Worm (Caenorhabditis elegans) whole organism, midembryonic: ENCODE data around the gene irg-8.

ENCODE experiments used
- T22C8.4 ChIP-seq: fragments of 200-800 bp; sonication (Bioruptor generic); IDR thresholded peaks from 2 replicates; pipeline ENCODE4 v1.3.6; 2022; ENCODE audit warnings: missing genetic modification characterization, missing compliant biosample characterization
- cog-1 ChIP-seq: sonication (generic microtip); optimal IDR thresholded peaks from 2 replicates; lab custom pipeline; 2016; ENCODE audit warnings: missing genetic modification characterization, missing compliant biosample characterization
- flt-1 ChIP-seq: fragments of 200-800 bp; sonication (Bioruptor generic); IDR thresholded peaks from 2 replicates; pipeline ENCODE4 v1.3.6; 2022; ENCODE audit warnings: missing genetic modification characterization, missing compliant biosample characterization
- klf-2 ChIP-seq: fragments of 200-800 bp; sonication (Bioruptor generic); conservative IDR thresholded peaks from 2 replicates; pipeline ENCODE4 v1.3.6; 2022; ENCODE audit warnings: missing genetic modification reagents, missing genetic modification characterization, missing compliant biosample characterization
- med-1 ChIP-seq: sonication (generic microtip); optimal IDR thresholded peaks from 2 replicates; lab custom pipeline; 2017; ENCODE audit warnings: missing genetic modification characterization, mild to moderate bottlenecking, missing compliant biosample characterization, antibody characterized with exemption, missing genetic modification reagents; ENCODE audit not compliant: insufficient read depth
- ref-1 ChIP-seq: fragments of 200-800 bp; sonication (Bioruptor generic); conservative IDR thresholded peaks from 2 replicates; pipeline ENCODE4 v1.3.6; 2022; ENCODE audit warnings: missing genetic modification reagents, missing genetic modification characterization, missing compliant biosample characterization
- tab-1 ChIP-seq: fragments of 200-800 bp; sonication (Bioruptor generic); IDR thresholded peaks from 2 replicates; pipeline ENCODE4 v1.3.6; 2022; ENCODE audit warnings: missing genetic modification characterization, missing compliant biosample characterization
- ztf-23 ChIP-seq: fragments of 200-800 bp; sonication (Bioruptor generic); IDR thresholded peaks from 2 replicates; pipeline ENCODE4 v1.3.6; 2022; ENCODE audit warnings: missing genetic modification reagents, missing genetic modification characterization, missing compliant biosample characterization
- ztf-29 ChIP-seq: fragments of 200-800 bp; sonication (Bioruptor generic); IDR thresholded peaks from 2 replicates; pipeline ENCODE4 v1.3.6; 2022; ENCODE audit warnings: missing genetic modification reagents, missing genetic modification characterization, missing compliant biosample characterization

The irg-8 gene

DNA sequence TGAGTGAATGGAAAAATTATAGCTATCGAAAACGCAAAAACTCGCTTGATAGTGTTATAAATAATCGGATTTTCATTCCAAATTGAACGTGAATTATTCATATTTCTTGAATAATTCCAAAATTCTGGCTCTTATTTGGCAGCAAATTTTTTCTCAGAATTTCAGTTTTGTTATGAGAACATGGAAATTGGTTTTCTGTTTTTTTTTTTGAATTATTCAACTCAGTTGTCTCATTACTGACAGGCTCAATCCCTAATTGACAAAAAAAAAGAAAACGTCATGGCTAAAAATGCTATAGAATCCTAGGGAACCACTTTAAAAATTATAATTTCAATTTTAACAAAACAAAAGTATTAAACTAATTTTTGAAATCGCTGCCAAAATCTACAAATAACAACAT is 31.6 kb upstream of the irg-8 start, which contains the start of gene srh-35:
Gene srh-35, minus strand, starts transcription at position 101 of the 400 bp plus-strand sequence.
- TF ChIP-seq med-1 (GFP tag; lab: Kevin White, UChicago), result no peak
- TF ChIP-seq ref-1 (GFP tag; lab: Robert Waterston, UW), result no peak
- no peak for TF ChIP-seq T22C8.4 (GFP tag; lab: Robert Waterston, UW)
- TF ChIP-seq tab-1 (GFP tag; lab: Robert Waterston, UW), result no peak
- no peak for TF ChIP-seq ztf-29
- no peak for TF ChIP-seq cog-1 (tag; lab: Kevin White, UChicago)
- no peak for TF ChIP-seq flt-1
- no peak for TF ChIP-seq ztf-23 (GFP tag; lab: Robert Waterston, UW)
- TF ChIP-seq klf-2 (GFP tag; lab: Robert Waterston, UW), result no peak

DNA sequence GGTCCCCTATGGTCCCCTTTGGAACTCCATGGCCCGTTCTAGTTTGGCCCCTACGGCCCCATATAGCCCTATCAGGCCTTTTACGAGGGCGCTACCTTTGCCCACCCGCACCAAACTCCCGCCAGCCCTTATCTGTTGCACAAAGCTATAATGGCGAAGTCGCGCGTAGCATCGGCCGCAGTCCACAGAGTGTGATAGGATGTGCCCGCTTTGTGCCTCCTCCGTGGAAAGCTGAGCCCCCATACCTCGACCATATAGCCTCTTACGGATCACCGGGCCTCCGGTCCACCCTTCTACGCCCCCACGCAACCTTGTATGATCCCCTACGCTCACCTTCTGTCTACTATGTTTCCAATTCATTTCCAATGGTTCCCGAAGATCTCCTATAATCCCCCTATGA is 29.5 kb upstream of the irg-8 start:
- no peak for TF ChIP-seq cog-1 (tag; lab: Kevin White, UChicago)
- TF ChIP-seq klf-2 (GFP tag; lab: Robert Waterston, UW), result no peak
- no peak for TF ChIP-seq T22C8.4 (GFP tag; lab: Robert Waterston, UW)
- TF ChIP-seq flt-1, result 0 out of 2 replicates have a peak, but pooled peaks have one; percentile 32
- TF ChIP-seq ref-1 (GFP tag; lab: Robert Waterston, UW), result no peak
- 0 out of 2 replicates have a peak, but pooled peaks have one; percentile 40 for TF ChIP-seq tab-1 (GFP tag; lab: Robert Waterston, UW)
- no peak for TF ChIP-seq med-1 (GFP tag; lab: Kevin White, UChicago)
- TF ChIP-seq ztf-29, result no peak

DNA sequence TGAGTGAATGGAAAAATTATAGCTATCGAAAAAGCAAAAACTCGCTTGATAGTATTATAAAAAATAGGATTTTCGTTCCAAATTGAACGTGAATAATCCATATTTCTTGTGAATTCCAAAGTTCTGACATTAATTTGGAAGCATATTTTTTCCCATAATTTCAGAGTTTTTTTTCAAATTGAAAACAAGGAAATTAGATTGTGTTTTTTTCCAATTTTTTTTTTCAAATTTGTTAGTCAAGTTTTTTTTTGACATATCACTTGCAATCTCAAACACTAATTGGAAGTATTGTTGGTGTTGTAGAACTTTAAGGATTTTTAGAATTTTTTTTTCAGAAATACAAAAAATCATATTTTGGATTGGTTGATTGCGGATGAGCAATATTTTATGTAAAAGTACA is 29.1 kb upstream of the irg-8 start, which contains the start of gene srh-34:
Gene srh-34, minus strand, starts transcription at position 101 of the 400 bp plus-strand sequence.
- TF ChIP-seq ref-1 (GFP tag; lab: Robert Waterston, UW) (no peak), ztf-29 (no peak), tab-1 (GFP tag; lab: Robert Waterston, UW) (no peak), med-1 (GFP tag; lab: Kevin White, UChicago) (no peak), cog-1 (tag; lab: Kevin White, UChicago) (no peak), klf-2 (GFP tag; lab: Robert Waterston, UW) (no peak), ztf-23 (GFP tag; lab: Robert Waterston, UW) (no peak), flt-1 (no peak), T22C8.4 (GFP tag; lab: Robert Waterston, UW) (no peak)

DNA sequence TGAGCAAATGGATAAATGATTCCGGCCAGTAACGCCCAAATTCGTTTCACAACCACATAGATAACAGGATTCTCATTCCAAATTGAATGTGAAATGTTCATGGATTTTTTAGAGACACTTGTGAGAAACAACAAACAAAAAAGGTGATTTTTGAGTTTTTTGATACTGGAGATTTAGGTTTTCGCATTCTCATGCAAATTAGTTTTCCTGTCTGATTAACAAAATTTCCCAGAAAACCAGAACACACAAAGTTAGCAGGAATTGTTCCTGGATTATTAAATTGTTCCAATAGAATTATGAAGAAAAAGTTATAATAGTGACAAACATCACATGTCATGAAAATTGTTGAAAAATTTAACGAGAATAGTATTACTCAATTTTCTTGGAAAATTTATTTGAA is 25.7 kb upstream of the irg-8 start, which contains the start of gene srh-33:
Gene srh-33, minus strand, starts transcription at position 101 of the 400 bp plus-strand sequence.
- no peak for TF ChIP-seq tab-1 (GFP tag; lab: Robert Waterston, UW)
- no peak for TF ChIP-seq T22C8.4 (GFP tag; lab: Robert Waterston, UW)
- TF ChIP-seq klf-2 (GFP tag; lab: Robert Waterston, UW), result no peak
- TF ChIP-seq ref-1 (GFP tag; lab: Robert Waterston, UW), result no peak
- no peak for TF ChIP-seq cog-1 (tag; lab: Kevin White, UChicago)
- no peak for TF ChIP-seq med-1 (GFP tag; lab: Kevin White, UChicago)

DNA sequence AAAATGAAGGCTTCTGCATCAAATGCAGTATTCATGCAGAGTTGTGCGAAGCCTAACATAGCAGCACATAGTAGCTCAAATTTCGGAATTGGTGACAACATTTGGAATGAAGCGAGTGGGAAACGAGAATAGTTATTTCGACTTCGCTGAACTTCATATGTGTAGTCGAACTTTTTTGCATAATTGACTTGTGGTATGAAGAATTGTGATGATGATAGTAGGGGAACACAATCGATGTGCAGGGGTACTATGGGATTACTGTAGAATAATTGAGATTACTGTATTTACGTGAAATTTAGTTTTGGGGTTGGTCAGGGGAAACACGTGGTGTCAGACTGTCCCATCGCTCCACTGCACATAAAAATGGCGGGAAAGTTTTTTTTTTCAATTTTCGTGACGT is 23.4 kb upstream of the irg-8 start, which contains the start of gene B0554.7:
Gene B0554.7, minus strand, starts transcription at position 101 of the 400 bp plus-strand sequence.
- TF ChIP-seq flt-1, result no peak
- no peak for TF ChIP-seq T22C8.4 (GFP tag; lab: Robert Waterston, UW)
- no peak for TF ChIP-seq klf-2 (GFP tag; lab: Robert Waterston, UW)
- no peak for TF ChIP-seq ztf-23 (GFP tag; lab: Robert Waterston, UW)
- no peak for TF ChIP-seq tab-1 (GFP tag; lab: Robert Waterston, UW)
- TF ChIP-seq ztf-29, result no peak
- no peak for TF ChIP-seq med-1 (GFP tag; lab: Kevin White, UChicago)
- no peak for TF ChIP-seq cog-1 (tag; lab: Kevin White, UChicago)
- TF ChIP-seq ref-1 (GFP tag; lab: Robert Waterston, UW), result no peak

DNA sequence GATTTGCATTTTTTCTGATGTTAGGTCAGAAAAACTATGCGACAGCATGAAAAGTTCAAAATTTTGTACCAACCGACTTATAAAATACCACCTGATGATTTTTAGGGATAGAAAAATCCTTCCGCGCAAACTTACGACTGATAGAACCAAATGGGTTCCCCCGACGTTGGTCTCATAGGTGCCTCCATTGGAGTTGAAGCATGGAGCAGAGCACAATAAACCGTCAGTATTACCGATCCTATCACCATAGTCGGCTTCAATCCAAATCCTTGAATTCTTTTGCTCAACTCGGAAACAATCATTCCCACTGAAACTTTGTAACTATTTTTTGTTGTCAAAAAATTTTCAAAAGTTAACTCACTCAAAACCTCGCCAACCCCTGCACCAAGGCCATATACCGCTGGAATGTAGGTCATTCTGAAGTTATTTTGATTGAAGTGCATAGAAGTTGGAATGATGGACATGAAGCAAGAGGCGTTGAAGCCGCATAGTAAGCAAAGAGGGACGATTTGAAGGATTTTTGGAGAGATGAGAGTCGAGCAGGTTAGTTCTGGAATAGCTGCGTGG is 21.8 kb upstream of the irg-8 start:
- TF ChIP-seq T22C8.4 (GFP tag; lab: Robert Waterston, UW) (no peak), cog-1 (tag; lab: Kevin White, UChicago) (no peak), flt-1 (no peak), ztf-23 (GFP tag; lab: Robert Waterston, UW) (no peak), ref-1 (GFP tag; lab: Robert Waterston, UW) (no peak), med-1 (GFP tag; lab: Kevin White, UChicago) (no peak), ztf-29 (no peak), tab-1 (GFP tag; lab: Robert Waterston, UW) (no peak), klf-2 (GFP tag; lab: Robert Waterston, UW) (no peak)

DNA sequence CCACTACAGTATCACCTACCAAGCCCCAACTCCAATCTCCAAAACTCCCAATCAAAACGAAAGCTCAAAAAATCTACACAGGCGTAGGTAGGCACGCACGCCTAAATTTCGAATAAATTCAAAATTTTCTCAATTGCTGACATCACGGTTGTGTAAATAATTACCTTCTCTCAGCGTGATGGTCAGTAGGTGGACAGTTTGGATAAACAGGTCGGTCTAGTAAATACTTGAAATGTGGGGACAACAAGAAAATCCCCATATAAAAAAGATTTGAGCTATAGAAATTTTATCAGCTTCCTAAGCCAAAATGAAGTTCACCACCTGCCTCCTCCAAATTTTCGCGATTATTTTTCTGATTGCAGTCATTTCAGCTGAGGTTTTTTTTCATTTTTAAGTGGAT is 20.6 kb upstream of the irg-8 start, which contains the start of gene B0554.1:
Gene B0554.1, plus strand, starts transcription at position 301 of the 400 bp plus-strand sequence.
- TF ChIP-seq klf-2 (GFP tag; lab: Robert Waterston, UW), result no peak
- TF ChIP-seq flt-1, result no peak
- TF ChIP-seq ztf-29, result no peak
- no peak for TF ChIP-seq ref-1 (GFP tag; lab: Robert Waterston, UW)
- TF ChIP-seq T22C8.4 (GFP tag; lab: Robert Waterston, UW), result no peak
- no peak for TF ChIP-seq tab-1 (GFP tag; lab: Robert Waterston, UW)
- TF ChIP-seq cog-1 (tag; lab: Kevin White, UChicago), result no peak
- TF ChIP-seq med-1 (GFP tag; lab: Kevin White, UChicago), result no peak
- TF ChIP-seq ztf-23 (GFP tag; lab: Robert Waterston, UW), result no peak

DNA sequence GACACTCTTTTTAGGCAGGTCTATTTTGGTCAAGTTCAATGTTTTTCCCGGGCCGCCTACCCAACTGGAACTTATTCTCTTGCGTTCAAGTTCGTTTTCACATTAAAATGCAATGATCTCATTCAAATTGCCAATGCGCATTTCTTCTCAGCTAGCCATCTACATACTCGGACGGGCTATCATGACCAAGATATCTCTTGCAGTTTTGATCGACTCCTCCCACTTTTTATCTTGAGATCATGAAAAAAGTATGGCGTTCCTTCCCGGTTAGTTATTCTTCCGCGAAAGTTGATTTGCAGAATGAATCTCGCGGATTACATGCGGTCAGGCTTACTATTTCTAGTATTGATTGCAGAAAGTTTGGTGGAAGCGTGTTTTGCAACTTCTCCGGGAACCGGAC is 16.4 kb upstream of the irg-8 start, which contains the start of gene B0554.2:
Gene B0554.2, plus strand, starts transcription at position 301 of the 400 bp plus-strand sequence.
- TF ChIP-seq ztf-23 (GFP tag; lab: Robert Waterston, UW) (no peak), klf-2 (GFP tag; lab: Robert Waterston, UW) (no peak), ref-1 (GFP tag; lab: Robert Waterston, UW) (no peak), tab-1 (GFP tag; lab: Robert Waterston, UW) (no peak), cog-1 (tag; lab: Kevin White, UChicago) (no peak), flt-1 (no peak), ztf-29 (no peak)

DNA sequence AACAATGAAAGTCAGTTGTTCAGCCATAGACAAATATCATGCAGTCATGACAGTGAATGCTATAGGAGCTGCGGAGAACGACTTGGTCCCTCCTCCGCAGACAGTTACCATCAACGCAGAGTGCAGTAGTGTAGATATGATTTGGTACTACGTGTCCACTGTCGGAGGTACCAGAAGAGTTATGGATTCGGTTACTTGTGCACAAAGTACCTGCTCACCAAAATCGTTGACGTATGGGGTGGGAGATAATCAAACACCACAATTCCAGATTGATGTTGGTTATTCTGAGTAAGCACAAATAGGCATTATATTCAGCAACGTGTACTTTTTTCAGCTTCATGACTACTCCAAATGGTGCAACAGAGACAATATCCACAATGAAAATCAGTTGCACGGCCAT is 15.5 kb upstream of the irg-8 start:
- TF ChIP-seq flt-1 (no peak), ztf-29 (no peak), klf-2 (GFP tag; lab: Robert Waterston, UW) (no peak), ztf-23 (GFP tag; lab: Robert Waterston, UW) (no peak), ref-1 (GFP tag; lab: Robert Waterston, UW) (no peak), med-1 (GFP tag; lab: Kevin White, UChicago) (no peak), tab-1 (GFP tag; lab: Robert Waterston, UW) (no peak), T22C8.4 (GFP tag; lab: Robert Waterston, UW) (no peak), cog-1 (tag; lab: Kevin White, UChicago) (no peak)
